Worm (Caenorhabditis elegans) whole organism, L4 larva: ENCODE results near the gene F37A4.1.

Experiments used
- lsy-2 ChIP-seq, 2 experiments: fragments of 150-350 bp in 1 of 2; sonication (generic microtip) in 1 of 2; optimal IDR thresholded peaks; 2 replicates each; lab custom pipeline; 2014 to 2017; ENCODE audit warnings: missing biosample characterization in 2 of 2, missing genetic modification characterization in 2 of 2
- mxl-2 ChIP-seq: fragments of 200-800 bp; sonication (Bioruptor generic); conservative IDR thresholded peaks from 2 replicates; pipeline ENCODE4 v1.3.6; 2022; ENCODE audit warnings: missing genetic modification reagents, missing genetic modification characterization, missing compliant biosample characterization
- rbr-2 ChIP-seq: sonication (generic microtip); optimal IDR thresholded peaks from 2 replicates; lab custom pipeline; 2016; ENCODE audit warnings: missing genotype, missing genetic modification characterization, missing compliant biosample characterization

- no peak for TF ChIP-seq rbr-2 (tag; lab: Kevin White, UChicago)
- TF ChIP-seq lsy-2 (tag; optimal IDR thresholded peaks at IDR 0.05; lab: Kevin White, UChicago), result no peak
- no peak for TF ChIP-seq mxl-2
Observed at ce11 chrIII:6709983-6710382, 13.2 kb upstream of the F37A4.1 start, which contains the start of gene isw-1.
